Fruit fly (Drosophila melanogaster) whole organism, embryonic: ENCODE data around the gene Pisd.

Source experiments
- Aef1 ChIP-seq: fragments of 200-800 bp; sonication (Bioruptor generic); IDR thresholded peaks from 3 replicates; pipeline ENCODE4 v1.3.6; 2022; ENCODE audit warnings: missing biosample characterization, missing genetic modification characterization
- Blimp-1 ChIP-seq: fragments of 200-800 bp; sonication (Bioruptor generic); optimal IDR thresholded peaks from 3 replicates; lab custom pipeline; 2018; ENCODE audit warnings: missing biosample characterization, missing genetic modification characterization, mild to moderate bottlenecking, moderate library complexity, missing genetic modification reagents
- Bteb2 ChIP-seq: fragments of 200-800 bp; sonication (Bioruptor generic); optimal IDR thresholded peaks from 2 replicates; lab custom pipeline; 2016; ENCODE audit warnings: missing biosample characterization, missing genetic modification characterization
- CG10654 ChIP-seq: fragments of 200-800 bp; sonication (Bioruptor generic); optimal IDR thresholded peaks from 2 replicates; lab custom pipeline; 2016; ENCODE audit warnings: missing biosample characterization, missing genetic modification characterization
- CG11085 ChIP-seq: fragments of 200-800 bp; sonication (Bioruptor generic); IDR thresholded peaks from 2 replicates; pipeline ENCODE4 v1.3.6; 2022; ENCODE audit warnings: missing biosample characterization, missing genetic modification characterization
- CG11093 ChIP-seq: fragments of 200-800 bp; sonication (Bioruptor generic); IDR thresholded peaks from 3 replicates; pipeline ENCODE4 v1.3.6; 2022; ENCODE audit warnings: missing biosample characterization, missing genetic modification characterization
- CG15011 ChIP-seq: fragments of 200-800 bp; sonication (Bioruptor generic); optimal IDR thresholded peaks from 3 replicates; lab custom pipeline; 2018; ENCODE audit warnings: missing biosample characterization, mild to moderate bottlenecking, missing genetic modification characterization
- CG1647 ChIP-seq: fragments of 200-800 bp; sonication (Bioruptor generic); optimal IDR thresholded peaks from 3 replicates; lab custom pipeline; 2016; ENCODE audit warnings: missing biosample characterization, missing genetic modification characterization
- CG16815 ChIP-seq: fragments of 200-800 bp; sonication (Bioruptor generic); optimal IDR thresholded peaks from 3 replicates; lab custom pipeline; 2017; ENCODE audit warnings: missing biosample characterization, mild to moderate bottlenecking, missing genetic modification characterization
- CG31224 ChIP-seq: fragments of 200-800 bp; sonication (Bioruptor generic); IDR thresholded peaks from 2 replicates; pipeline ENCODE4 v1.3.6; 2022; ENCODE audit warnings: missing biosample characterization, missing genetic modification characterization
- CG4820 ChIP-seq: fragments of 200-800 bp; sonication (Bioruptor generic); optimal IDR thresholded peaks from 3 replicates; lab custom pipeline; 2016; ENCODE audit warnings: missing biosample characterization, missing genetic modification characterization
- CG5180 ChIP-seq: fragments of 200-800 bp; sonication (Bioruptor generic); optimal IDR thresholded peaks from 3 replicates; lab custom pipeline; 2017; ENCODE audit warnings: missing biosample characterization, missing genetic modification characterization, mild to moderate bottlenecking, moderate library complexity, missing genetic modification reagents
- CG7271 ChIP-seq: fragments of 200-800 bp; sonication (Bioruptor generic); optimal IDR thresholded peaks from 2 replicates; lab custom pipeline; 2018; ENCODE audit warnings: missing biosample characterization, mild to moderate bottlenecking, missing genetic modification characterization, moderate library complexity
- CG7786 ChIP-seq: fragments of 200-800 bp; sonication (Bioruptor generic); optimal IDR thresholded peaks from 2 replicates; lab custom pipeline; 2016; ENCODE audit warnings: missing biosample characterization, missing genetic modification characterization
- CG7928 ChIP-seq: fragments of 200-800 bp; sonication (Bioruptor generic); optimal IDR thresholded peaks from 2 replicates; lab custom pipeline; 2017; ENCODE audit warnings: missing biosample characterization, mild to moderate bottlenecking, missing genetic modification characterization
- CG8765 ChIP-seq: fragments of 200-800 bp; sonication (Bioruptor generic); IDR thresholded peaks from 2 replicates; pipeline ENCODE4 v1.3.6; 2022; ENCODE audit warnings: missing biosample characterization, missing genetic modification characterization
- CG9817 ChIP-seq: fragments of 200-800 bp; sonication (Bioruptor generic); optimal IDR thresholded peaks from 2 replicates; lab custom pipeline; 2018; ENCODE audit warnings: missing biosample characterization, mild to moderate bottlenecking, missing genetic modification characterization, moderate library complexity
- CG9932 ChIP-seq: fragments of 200-800 bp; sonication (Bioruptor generic); IDR thresholded peaks from 2 replicates; pipeline ENCODE4 v1.3.6; 2022; ENCODE audit warnings: missing biosample characterization, missing genetic modification characterization
- D19A ChIP-seq: fragments of 200-800 bp; optimal IDR thresholded peaks from 3 replicates; lab custom pipeline; 2019; ENCODE audit warnings: missing biosample characterization, mild to moderate bottlenecking, missing genetic modification characterization, moderate library complexity
- Dip3 ChIP-seq: fragments of 200-800 bp; sonication (Bioruptor generic); optimal IDR thresholded peaks from 3 replicates; lab custom pipeline; 2016; ENCODE audit warnings: missing biosample characterization, missing genetic modification characterization
- Dp ChIP-seq: fragments of 200-800 bp; sonication (Bioruptor generic); optimal IDR thresholded peaks from 2 replicates; lab custom pipeline; 2018; ENCODE audit warnings: missing biosample characterization, mild to moderate bottlenecking, missing genetic modification characterization, moderate library complexity
- Dref ChIP-seq: fragments of 200-800 bp; sonication (Bioruptor generic); IDR thresholded peaks from 2 replicates; pipeline ENCODE4 v1.3.6; 2022; ENCODE audit warnings: missing biosample characterization, missing genetic modification characterization
- Fer2 ChIP-seq: fragments of 200-800 bp; sonication (Bioruptor generic); optimal IDR thresholded peaks from 2 replicates; lab custom pipeline; 2018; ENCODE audit warnings: missing biosample characterization, mild to moderate bottlenecking, missing genetic modification characterization, moderate library complexity
- HLH54F ChIP-seq: fragments of 200-800 bp; sonication (Bioruptor generic); optimal IDR thresholded peaks from 3 replicates; lab custom pipeline; 2016; ENCODE audit warnings: missing biosample characterization, missing genetic modification characterization
- Hand ChIP-seq: fragments of 200-800 bp; sonication (Bioruptor generic); optimal IDR thresholded peaks from 2 replicates; lab custom pipeline; 2017; ENCODE audit warnings: mild to moderate bottlenecking, missing biosample characterization, missing genetic modification reagents, missing genetic modification characterization
- HmgZ ChIP-seq: fragments of 200-800 bp; sonication (Bioruptor generic); optimal IDR thresholded peaks from 2 replicates; lab custom pipeline; 2018; ENCODE audit warnings: missing biosample characterization, mild to moderate bottlenecking, missing genetic modification characterization
- Lim3 ChIP-seq: fragments of 200-800 bp; sonication (Bioruptor generic); IDR thresholded peaks from 2 replicates; pipeline ENCODE4 v1.3.6; 2022; ENCODE audit warnings: missing biosample characterization, missing genetic modification characterization
- Nf-YA ChIP-seq: fragments of 200-800 bp; sonication (Bioruptor generic); IDR thresholded peaks from 2 replicates; pipeline ENCODE4 v1.3.6; 2022; ENCODE audit warnings: missing biosample characterization, missing genetic modification characterization
- Pdp1 ChIP-seq, 2 experiments: fragments of 200-800 bp; sonication (Bioruptor generic); optimal IDR thresholded peaks; 3 replicates each; lab custom pipeline; 2016; ENCODE audit warnings: missing biosample characterization in 2 of 2, missing genetic modification characterization in 2 of 2, mild to moderate bottlenecking in 1 of 2, moderate library complexity in 1 of 2
- Side ChIP-seq: fragments of 200-800 bp; sonication (Bioruptor generic); optimal IDR thresholded peaks from 2 replicates; lab custom pipeline; 2016; ENCODE audit warnings: missing biosample characterization, missing genetic modification characterization
- Sin3A ChIP-seq: fragments of >200 bp; optimal IDR thresholded peaks from 2 replicates; lab custom pipeline; 2018
- Vsx1 ChIP-seq: fragments of 200-800 bp; sonication (Bioruptor generic); optimal IDR thresholded peaks from 2 replicates; lab custom pipeline; 2017; ENCODE audit warnings: missing biosample characterization, mild to moderate bottlenecking, missing genetic modification characterization, missing genetic modification reagents
- ap ChIP-seq: fragments of 200-800 bp; sonication (Bioruptor generic); IDR thresholded peaks from 2 replicates; pipeline ENCODE4 v1.3.6; 2022; ENCODE audit warnings: missing biosample characterization, missing genetic modification characterization
- br ChIP-seq: fragments of >200 bp; optimal IDR thresholded peaks from 2 replicates; lab custom pipeline; 2017
- crc ChIP-seq: fragments of 200-800 bp; sonication (Bioruptor generic); optimal IDR thresholded peaks from 2 replicates; lab custom pipeline; 2016; ENCODE audit warnings: missing biosample characterization, missing genetic modification characterization
- crp ChIP-seq, 2 experiments: fragments of 200-800 bp; sonication (Bioruptor generic); optimal IDR thresholded peaks; 2 replicates in 1 of 2; 3 replicates in 1 of 2; lab custom pipeline; 2017; ENCODE audit warnings: missing biosample characterization in 2 of 2, missing genetic modification characterization in 2 of 2, mild to moderate bottlenecking in 1 of 2, moderate library complexity in 1 of 2
- fd102C ChIP-seq: fragments of 200-800 bp; sonication (Bioruptor generic); optimal IDR thresholded peaks from 2 replicates; lab custom pipeline; 2018; ENCODE audit warnings: missing biosample characterization, mild to moderate bottlenecking, missing genetic modification characterization, moderate library complexity
- fru ChIP-seq: fragments of >200 bp; optimal IDR thresholded peaks from 2 replicates; lab custom pipeline; 2017
- grn ChIP-seq: fragments of 200-800 bp; sonication (Bioruptor generic); optimal IDR thresholded peaks from 3 replicates; lab custom pipeline; 2017; ENCODE audit warnings: missing biosample characterization, missing genetic modification characterization
- gro ChIP-seq: fragments of 200-800 bp; sonication (Bioruptor generic); optimal IDR thresholded peaks from 2 replicates; lab custom pipeline; 2016; ENCODE audit warnings: missing biosample characterization, missing genetic modification characterization
- inv ChIP-seq: fragments of 200-800 bp; sonication (Bioruptor generic); IDR thresholded peaks from 2 replicates; pipeline ENCODE4 v1.3.6; 2022; ENCODE audit warnings: missing biosample characterization, missing genetic modification characterization; ENCODE audit not compliant: partially characterized antibody
- lmd ChIP-seq: fragments of 200-800 bp; sonication (Bioruptor generic); IDR thresholded peaks from 2 replicates; pipeline ENCODE4 v1.3.6; 2022; ENCODE audit warnings: missing biosample characterization, missing genetic modification characterization
- maf-S ChIP-seq: fragments of 200-800 bp; sonication (Bioruptor generic); optimal IDR thresholded peaks from 2 replicates; lab custom pipeline; 2016; ENCODE audit warnings: missing biosample characterization, missing genetic modification characterization
- nerfin-1 ChIP-seq: fragments of 200-800 bp; sonication (Bioruptor generic); optimal IDR thresholded peaks from 3 replicates; lab custom pipeline; 2019; ENCODE audit warnings: missing biosample characterization, mild to moderate bottlenecking, missing genetic modification characterization, moderate library complexity
- repo ChIP-seq: fragments of 200-800 bp; sonication (Bioruptor generic); optimal IDR thresholded peaks from 2 replicates; lab custom pipeline; 2016; ENCODE audit warnings: missing biosample characterization, missing genetic modification characterization
- scrt ChIP-seq: fragments of 200-800 bp; sonication (Bioruptor generic); optimal IDR thresholded peaks from 2 replicates; lab custom pipeline; 2018; ENCODE audit warnings: missing biosample characterization, mild to moderate bottlenecking, missing genetic modification characterization, moderate library complexity
- sd ChIP-seq: fragments of 200-800 bp; sonication (Bioruptor generic); optimal IDR thresholded peaks from 3 replicates; lab custom pipeline; 2018; ENCODE audit warnings: missing biosample characterization, mild to moderate bottlenecking, missing genetic modification characterization, moderate library complexity
- shn ChIP-seq: fragments of 200-800 bp; sonication (Bioruptor generic); optimal IDR thresholded peaks from 3 replicates; lab custom pipeline; 2016; ENCODE audit warnings: missing biosample characterization, missing genetic modification characterization
- tap ChIP-seq: fragments of 200-800 bp; optimal IDR thresholded peaks from 3 replicates; lab custom pipeline; 2019; ENCODE audit warnings: missing biosample characterization, mild to moderate bottlenecking, missing genetic modification characterization, moderate library complexity

Gene Pisd

dm6 chr3R:24099039-24100026 is 48.8 kb downstream of the Pisd start (continued):
- TF ChIP-seq CG5180 (GFP tag; lab: Kevin White, UChicago) (no peak), HmgZ (peak; percentile 69), CG31224 (GFP tag; lab: Robert Waterston, UW) (peak; percentile 45), CG15011 (GFP tag; lab: Kevin White, UChicago) (peak; percentile 67), Side (GFP tag; lab: Kevin White, UChicago) (peak; percentile 69), CG4820 (GFP tag; lab: Kevin White, UChicago) (peak; percentile 75), scrt (GFP tag; lab: Kevin White, UChicago) (peak; percentile 60), Nf-YA (GFP tag; lab: Robert Waterston, UW) (peak; percentile 76), CG7786 (GFP tag; lab: Kevin White, UChicago) (peak; percentile 87), crp (GFP tag; optimal IDR thresholded peaks at IDR 0.05; lab: Kevin White, UChicago) (no peak), Bteb2 (GFP tag; lab: Kevin White, UChicago) (peak; percentile 68), br (no peak), Pdp1 (GFP tag; optimal IDR thresholded peaks at IDR 0.05; lab: Kevin White, UChicago) (peak; percentile 72 to 75), CG11093 (GFP tag; lab: Robert Waterston, UW) (peak; percentile 56), CG8765 (GFP tag; lab: Robert Waterston, UW) (0 out of 2 replicates have a peak, but pooled peaks have one; percentile 16), Dref (GFP tag; lab: Robert Waterston, UW) (no peak), CG7928 (no peak), gro (peak; percentile 70), CG16815 (GFP tag; lab: Kevin White, UChicago) (peak; percentile 49), CG1647 (GFP tag; lab: Kevin White, UChicago) (peak; percentile 66), CG10654 (peak; percentile 35), CG9817 (tag; lab: Kevin White, UChicago) (peak; percentile 54), nerfin-1 (peak; percentile 18), CG11085 (peak; percentile 86), Sin3A (no peak), sd (tag; lab: Kevin White, UChicago) (peak; percentile 28), lmd (GFP tag; lab: Robert Waterston, UW) (peak; percentile 87), Fer2 (tag; lab: Kevin White, UChicago) (no peak), Hand (GFP tag; lab: Kevin White, UChicago) (peak; percentile 2), maf-S (GFP tag; lab: Kevin White, UChicago) (peak; percentile 79), inv (GFP tag; lab: Robert Waterston, UW) (no peak), CG9932 (GFP tag; lab: Robert Waterston, UW) (peak; percentile 79), fru (lab: Kevin White, UChicago) (no peak), D19A (tag; lab: Kevin White, UChicago) (peak; percentile 82), Lim3 (GFP tag; lab: Robert Waterston, UW) (peak; percentile 62; the same call in 1 of the 2 replicates), Aef1 (GFP tag; lab: Robert Waterston, UW) (peak; percentile 85), crc (peak; percentile 78), fd102C (GFP tag; lab: Kevin White, UChicago) (no peak), Dip3 (peak; percentile 66), grn (peak; percentile 47), tap (peak; percentile 77), Blimp-1 (peak; percentile 83), HLH54F (peak; percentile 85), repo (GFP tag; lab: Kevin White, UChicago) (peak; percentile 73), Dp (GFP tag; lab: Kevin White, UChicago) (no peak), ap (GFP tag; lab: Robert Waterston, UW) (peak; percentile 74), shn (GFP tag; lab: Kevin White, UChicago) (peak; percentile 76), Vsx1 (peak; percentile 21), CG7271 (tag; lab: Kevin White, UChicago) (no peak)
